Fruit fly (Drosophila melanogaster) whole organism, embryonic: ENCODE data around the gene CG3740.

Source experiments
- CG3065 ChIP-seq: fragments of 200-800 bp; sonication (Bioruptor generic); optimal IDR thresholded peaks from 2 replicates; lab custom pipeline; 2016; ENCODE audit warnings: missing biosample characterization, missing genetic modification characterization
- CG8290 ChIP-seq, 3 experiments: fragments of 200-800 bp; sonication (Bioruptor generic); optimal IDR thresholded peaks; 2 replicates each; lab custom pipeline; 2016 to 2019; ENCODE audit warnings: missing biosample characterization in 3 of 3, missing genetic modification characterization in 3 of 3, mild to moderate bottlenecking in 2 of 3, moderate library complexity in 1 of 3
- Lpt ChIP-seq: fragments of >200 bp; optimal IDR thresholded peaks from 2 replicates; lab custom pipeline; 2018; ENCODE audit warnings: missing biosample characterization, missing genetic modification characterization
- aop ChIP-seq: fragments of 200-800 bp; sonication (Bioruptor generic); IDR thresholded peaks from 2 replicates; pipeline ENCODE4 v1.3.6; 2022; ENCODE audit warnings: missing biosample characterization, missing genetic modification characterization
- eyg ChIP-seq: fragments of 200-800 bp; sonication (Bioruptor generic); optimal IDR thresholded peaks from 3 replicates; lab custom pipeline; 2016; ENCODE audit warnings: missing biosample characterization, missing genetic modification characterization

DNA sequence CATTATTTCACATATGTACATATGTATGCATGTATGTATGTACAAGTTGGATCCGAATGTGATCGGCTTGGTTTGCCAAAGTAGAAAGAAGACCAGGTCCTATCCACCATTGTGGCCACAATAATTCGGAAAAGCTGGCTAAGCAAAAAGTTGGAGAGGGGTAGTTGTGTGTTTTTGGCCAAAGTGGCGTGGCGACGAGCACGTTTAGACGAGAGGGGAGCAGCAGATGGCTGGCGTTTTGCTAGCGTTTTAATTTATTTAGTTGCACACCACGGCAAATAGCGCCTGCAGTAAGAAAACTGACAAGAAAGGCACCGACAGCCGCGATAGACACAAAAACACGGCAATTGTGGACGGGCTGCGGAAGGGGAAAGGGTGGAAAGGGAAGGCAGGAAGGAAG, 44.0 kb downstream of the CG3740 start:
- TF ChIP-seq aop (GFP tag; lab: Robert Waterston, UW) (no peak), Lpt (GFP tag; lab: Kevin White, UChicago) (no peak), eyg (GFP tag; lab: Kevin White, UChicago) (no peak), CG3065 (GFP tag; lab: Kevin White, UChicago) (no peak), CG8290 (GFP tag; optimal IDR thresholded peaks at IDR 0.05; lab: Kevin White, UChicago) (no peak), CG8290 (tag; optimal IDR thresholded peaks at IDR 0.05; lab: Kevin White, UChicago) (no peak)
